Worm (Caenorhabditis elegans) whole organism, L4 larva: ENCODE measurements around the gene grl-27.

Experiments used
- F44E2.7 ChIP-seq: fragments of 200-800 bp; sonication (Bioruptor generic); IDR thresholded peaks from 2 replicates; pipeline ENCODE4 v2.1.2; 2022; ENCODE audit warnings: missing genetic modification characterization, missing compliant biosample characterization
- F49E8.2 ChIP-seq: sonication (generic microtip); optimal IDR thresholded peaks from 2 replicates; lab custom pipeline; 2016; ENCODE audit warnings: missing compliant biosample characterization, mild to moderate bottlenecking, missing genetic modification characterization, borderline replicate concordance
- T20F7.1 ChIP-seq: fragments of 200-800 bp; sonication (Bioruptor generic); optimal IDR thresholded peaks from 2 replicates; lab custom pipeline; 2018; ENCODE audit warnings: mild to moderate bottlenecking, missing genetic modification characterization, missing compliant biosample characterization
- Y105C5A.15 ChIP-seq: fragments of 200-800 bp; sonication (Bioruptor generic); IDR thresholded peaks from 2 replicates; pipeline ENCODE4 v1.3.6; 2022; ENCODE audit warnings: missing genetic modification characterization, missing compliant biosample characterization
- Y48G9A.11 ChIP-seq: fragments of 200-800 bp; sonication (Bioruptor generic); IDR thresholded peaks from 2 replicates; pipeline ENCODE4 v1.3.6; 2022; ENCODE audit warnings: missing genetic modification reagents, missing genetic modification characterization, missing compliant biosample characterization
- ZK337.2 ChIP-seq: fragments of 200-800 bp; sonication (Bioruptor generic); IDR thresholded peaks from 2 replicates; pipeline ENCODE4 v1.3.6; 2022; ENCODE audit warnings: missing genetic modification reagents, missing genetic modification characterization, missing compliant biosample characterization
- ZK546.5 ChIP-seq, 2 experiments: sonication (generic microtip); optimal IDR thresholded peaks; 2 replicates each; lab custom pipeline; 2017; ENCODE audit warnings: missing biosample characterization in 2 of 2, missing genetic modification characterization in 2 of 2
- aha-1 ChIP-seq: fragments of 150-350 bp; peaks from one replicate; lab custom pipeline; 2014; ENCODE audit warnings: missing biosample characterization, missing genetic modification characterization
- aly-2 ChIP-seq: sonication (generic microtip); optimal IDR thresholded peaks from 2 replicates; lab custom pipeline; 2018; ENCODE audit warnings: missing biosample characterization, missing genetic modification characterization
- attf-4 ChIP-seq: sonication (generic microtip); optimal IDR thresholded peaks from 3 replicates; lab custom pipeline; 2017; ENCODE audit warnings: missing biosample characterization, missing genetic modification characterization
- ceh-20 ChIP-seq: fragments of 200-800 bp; sonication (Bioruptor generic); IDR thresholded peaks from 2 replicates; pipeline ENCODE4 v1.3.6; 2022; ENCODE audit warnings: missing genetic modification reagents, missing genetic modification characterization, missing compliant biosample characterization
- ceh-28 ChIP-seq: fragments of 150-350 bp; optimal IDR thresholded peaks from 2 replicates; lab custom pipeline; 2014; ENCODE audit warnings: missing biosample characterization, missing genetic modification reagents, missing genetic modification characterization
- ceh-32 ChIP-seq: sonication (generic microtip); optimal IDR thresholded peaks from 2 replicates; lab custom pipeline; 2016; ENCODE audit warnings: mild to moderate bottlenecking, missing genetic modification characterization, missing compliant biosample characterization; ENCODE audit not compliant: poor library complexity
- cey-2 ChIP-seq: sonication (generic microtip); optimal IDR thresholded peaks from 3 replicates; lab custom pipeline; 2017; ENCODE audit warnings: missing genetic modification characterization, mild to moderate bottlenecking, missing compliant biosample characterization, antibody characterized with exemption, borderline replicate concordance; ENCODE audit not compliant: insufficient read depth
- ctbp-1 ChIP-seq: fragments of 200-800 bp; sonication (Bioruptor generic); IDR thresholded peaks from 2 replicates; pipeline ENCODE4 v1.3.6; 2022; ENCODE audit warnings: missing genetic modification reagents, missing genetic modification characterization, missing compliant biosample characterization
- daf-12 ChIP-seq: fragments of 150-350 bp; optimal IDR thresholded peaks from 2 replicates; lab custom pipeline; 2014; ENCODE audit warnings: missing biosample characterization, missing genetic modification reagents, missing genetic modification characterization
- daf-16 ChIP-seq, 3 experiments: sonication (generic microtip); optimal IDR thresholded peaks; 2 replicates each; lab custom pipeline; 2016 to 2017; ENCODE audit warnings: missing genetic modification characterization in 3 of 3, missing genetic modification reagents in 3 of 3, mild to moderate bottlenecking in 2 of 3, missing compliant biosample characterization in 2 of 3, missing biosample characterization in 1 of 3, moderate library complexity in 1 of 3
- dmd-6 ChIP-seq: fragments of 200-800 bp; sonication (Bioruptor generic); IDR thresholded peaks from 2 replicates; pipeline ENCODE4 v1.3.6; 2022; ENCODE audit warnings: missing genetic modification reagents, missing genetic modification characterization, missing compliant biosample characterization
- dmd-8 ChIP-seq: fragments of 200-800 bp; sonication (Bioruptor generic); IDR thresholded peaks from 2 replicates; pipeline ENCODE4 v1.3.6; 2022; ENCODE audit warnings: missing genetic modification characterization, missing compliant biosample characterization
- fkh-10 ChIP-seq: fragments of 150-350 bp; optimal IDR thresholded peaks from 2 replicates; lab custom pipeline; 2014; ENCODE audit warnings: missing biosample characterization, missing genetic modification reagents, missing genetic modification characterization
- gei-8 ChIP-seq: fragments of 200-800 bp; sonication (Bioruptor generic); optimal IDR thresholded peaks from 2 replicates; lab custom pipeline; 2018; ENCODE audit warnings: mild to moderate bottlenecking, missing genetic modification characterization, missing compliant biosample characterization
- hlh-11 ChIP-seq: fragments of 200-800 bp; sonication (Bioruptor generic); optimal IDR thresholded peaks from 2 replicates; lab custom pipeline; 2018; ENCODE audit warnings: mild to moderate bottlenecking, missing genetic modification characterization, missing compliant biosample characterization
- lim-7 ChIP-seq: fragments of 200-800 bp; sonication (Bioruptor generic); IDR thresholded peaks from 2 replicates; pipeline ENCODE4 v1.3.6; 2022; ENCODE audit warnings: missing genetic modification characterization, missing compliant biosample characterization
- lin-15B ChIP-seq: fragments of 150-350 bp; sonication (generic microtip); optimal IDR thresholded peaks from 3 replicates; lab custom pipeline; 2014; ENCODE audit warnings: missing biosample characterization, missing genetic modification characterization
- lin-29 ChIP-seq: fragments of 200-800 bp; sonication (Bioruptor generic); IDR thresholded peaks from 2 replicates; pipeline ENCODE4 v1.3.6; 2022; ENCODE audit warnings: missing genetic modification reagents, missing genetic modification characterization, missing compliant biosample characterization
- lir-3 ChIP-seq: sonication (generic microtip); optimal IDR thresholded peaks from 2 replicates; lab custom pipeline; 2016; ENCODE audit warnings: mild to moderate bottlenecking, missing genetic modification characterization, missing compliant biosample characterization
- lsy-2 ChIP-seq, 2 experiments: fragments of 150-350 bp in 1 of 2; sonication (generic microtip) in 1 of 2; optimal IDR thresholded peaks; 2 replicates each; lab custom pipeline; 2014 to 2017; ENCODE audit warnings: missing biosample characterization in 2 of 2, missing genetic modification characterization in 2 of 2
- mdl-1 ChIP-seq, 2 experiments: fragments of 150-350 bp in 1 of 2; sonication (generic microtip) in 1 of 2; optimal IDR thresholded peaks; 2 replicates each; lab custom pipeline; 2014 to 2017; ENCODE audit warnings: missing biosample characterization in 2 of 2, missing genetic modification characterization in 2 of 2
- mdt-29 ChIP-seq: fragments of 200-800 bp; sonication (Bioruptor generic); IDR thresholded peaks from 2 replicates; pipeline ENCODE4 v1.3.6; 2022; ENCODE audit warnings: missing genetic modification reagents, missing genetic modification characterization, missing compliant biosample characterization
- mep-1 ChIP-seq: fragments of 150-350 bp; sonication (generic microtip); optimal IDR thresholded peaks from 3 replicates; lab custom pipeline; 2014; ENCODE audit warnings: missing biosample characterization, missing genetic modification characterization
- mes-2 ChIP-seq: sonication (generic microtip); optimal IDR thresholded peaks from 2 replicates; lab custom pipeline; 2016; ENCODE audit warnings: missing genotype, mild to moderate bottlenecking, missing genetic modification characterization, missing compliant biosample characterization; ENCODE audit not compliant: poor library complexity, severe bottlenecking
- mxl-2 ChIP-seq: fragments of 200-800 bp; sonication (Bioruptor generic); conservative IDR thresholded peaks from 2 replicates; pipeline ENCODE4 v1.3.6; 2022; ENCODE audit warnings: missing genetic modification reagents, missing genetic modification characterization, missing compliant biosample characterization
- nhr-102 ChIP-seq: sonication (generic microtip); optimal IDR thresholded peaks from 2 replicates; lab custom pipeline; 2016; ENCODE audit warnings: mild to moderate bottlenecking, missing genetic modification characterization, moderate library complexity, missing compliant biosample characterization
- nhr-11 ChIP-seq: fragments of 150-350 bp; optimal IDR thresholded peaks from 2 replicates; lab custom pipeline; 2014; ENCODE audit warnings: missing biosample characterization, missing genetic modification characterization
- nhr-237 ChIP-seq: sonication (generic microtip); optimal IDR thresholded peaks from 2 replicates; lab custom pipeline; 2017; ENCODE audit warnings: missing biosample characterization, missing genetic modification characterization
- nhr-28 ChIP-seq: fragments of 150-350 bp; optimal IDR thresholded peaks from 2 replicates; lab custom pipeline; 2014; ENCODE audit warnings: missing biosample characterization, missing genetic modification characterization
- nhr-6 ChIP-seq: fragments of 150-350 bp; optimal IDR thresholded peaks from 2 replicates; lab custom pipeline; 2014; ENCODE audit warnings: missing biosample characterization, missing genetic modification characterization
- nhr-77 ChIP-seq: fragments of 150-350 bp; optimal IDR thresholded peaks from 2 replicates; lab custom pipeline; 2014; ENCODE audit warnings: missing biosample characterization, missing genetic modification characterization
- rbr-2 ChIP-seq: sonication (generic microtip); optimal IDR thresholded peaks from 2 replicates; lab custom pipeline; 2016; ENCODE audit warnings: missing genotype, missing genetic modification characterization, missing compliant biosample characterization
- sdz-12 ChIP-seq: fragments of 200-800 bp; sonication (Bioruptor generic); optimal IDR thresholded peaks from 2 replicates; lab custom pipeline; 2018; ENCODE audit warnings: mild to moderate bottlenecking, missing genetic modification characterization, missing compliant biosample characterization
- set-16 ChIP-seq: fragments of 200-800 bp; sonication (Bioruptor generic); IDR thresholded peaks from 2 replicates; pipeline ENCODE4 v1.3.6; 2022; ENCODE audit warnings: missing genetic modification reagents, missing genetic modification characterization, missing compliant biosample characterization
- snpc-1.2 ChIP-seq: fragments of 200-800 bp; sonication (Bioruptor generic); IDR thresholded peaks from 2 replicates; pipeline ENCODE4 v1.3.6; 2022; ENCODE audit warnings: missing genetic modification reagents, missing genetic modification characterization, missing compliant biosample characterization
- spr-1 ChIP-seq: sonication (generic microtip); optimal IDR thresholded peaks from 2 replicates; lab custom pipeline; 2016; ENCODE audit warnings: mild to moderate bottlenecking, missing genetic modification characterization, missing compliant biosample characterization
- unc-39 ChIP-seq: sonication (generic microtip); optimal IDR thresholded peaks from 2 replicates; lab custom pipeline; 2017; ENCODE audit warnings: missing biosample characterization, missing genetic modification characterization
- zag-1 ChIP-seq: fragments of 150-350 bp; optimal IDR thresholded peaks from 2 replicates; lab custom pipeline; 2014; ENCODE audit warnings: missing biosample characterization, missing genetic modification characterization
- zfp-3 ChIP-seq: fragments of 200-800 bp; sonication (Bioruptor generic); conservative IDR thresholded peaks from 2 replicates; pipeline ENCODE4 v1.3.6; 2022; ENCODE audit warnings: missing genetic modification reagents, missing genetic modification characterization, missing compliant biosample characterization

The grl-27 gene

ce11 chrV:3585011-3585410 lies 9.4 kb upstream of the grl-27 start (continued):
- TF ChIP-seq lin-15B (tag; lab: Kevin White, UChicago) (no peak), ctbp-1 (peak; percentile 13; the same call in 1 of the 2 replicates), spr-1 (no peak), rbr-2 (tag; lab: Kevin White, UChicago) (no peak), ceh-20 (no peak), mep-1 (no peak), mdl-1 (tag; optimal IDR thresholded peaks at IDR 0.05; lab: Kevin White, UChicago) (no peak), Y105C5A.15 (GFP tag; lab: Robert Waterston, UW) (no peak), nhr-11 (tag; lab: Kevin White, UChicago) (no peak)

- TF ChIP-seq nhr-237 (no peak), Y48G9A.11 (GFP tag; lab: Robert Waterston, UW) (no peak), attf-4 (tag; lab: Kevin White, UChicago) (no peak), lim-7 (GFP tag; lab: Robert Waterston, UW) (no peak), set-16 (GFP tag; lab: Robert Waterston, UW) (0 out of 2 replicates have a peak, but pooled peaks have one; percentile 19), ctbp-1 (no peak), nhr-28 (no peak), mdt-29 (GFP tag; lab: Robert Waterston, UW) (no peak), aha-1 (tag; lab: Kevin White, UChicago) (peak; percentile 94), dmd-6 (no peak), Y105C5A.15 (GFP tag; lab: Robert Waterston, UW) (no peak)
- TF ChIP-seq, all 104 proteins: peak for 2
Observed at ce11 chrV:3583622-3584021, 8.0 kb upstream of the grl-27 start.

ce11 chrV:3582671-3583070 lies 7.0 kb upstream of the grl-27 start:
- no peak for TF ChIP-seq mxl-2
- no peak for TF ChIP-seq lsy-2 (tag; optimal IDR thresholded peaks at IDR 0.05; lab: Kevin White, UChicago)
- TF ChIP-seq set-16 (GFP tag; lab: Robert Waterston, UW), result peak; percentile 77

ce11 chrV:3582086-3582485 lies 6.4 kb upstream of the grl-27 start:
- no peak for TF ChIP-seq gei-8
- no peak for TF ChIP-seq unc-39 (tag; lab: Kevin White, UChicago)
- TF ChIP-seq dmd-8 (GFP tag; lab: Robert Waterston, UW), result 0 out of 2 replicates have a peak, but pooled peaks have one; percentile 37
- 0 out of 2 replicates have a peak, but pooled peaks have one; percentile 16 for TF ChIP-seq ZK337.2 (GFP tag; lab: Robert Waterston, UW)
- no peak for TF ChIP-seq hlh-11 (tag; lab: Kevin White, UChicago)
- no peak for TF ChIP-seq ZK546.5 (tag; optimal IDR thresholded peaks at IDR 0.05; lab: Kevin White, UChicago)
- no peak for TF ChIP-seq sdz-12
- no peak for TF ChIP-seq aly-2 (tag; lab: Kevin White, UChicago)
- TF ChIP-seq daf-16 (GFP tag; optimal IDR thresholded peaks at IDR 0.05; lab: Kevin White, UChicago), result no peak
- no peak for TF ChIP-seq daf-16 (tag; optimal IDR thresholded peaks at IDR 0.05; lab: Kevin White, UChicago)
- no peak for TF ChIP-seq nhr-77
- TF ChIP-seq F49E8.2 (tag; lab: Kevin White, UChicago), result peak; percentile 62
- no peak for TF ChIP-seq mxl-2
- peak; percentile 72 for TF ChIP-seq snpc-1.2 (GFP tag; lab: Robert Waterston, UW)
- no peak for TF ChIP-seq ceh-28 (tag; lab: Kevin White, UChicago)
- TF ChIP-seq nhr-28, result no peak
- TF ChIP-seq daf-12, result no peak
- TF ChIP-seq fkh-10 (GFP tag; lab: Kevin White, UChicago), result no peak
- no peak for TF ChIP-seq lir-3
- 0 out of 2 replicates have a peak, but pooled peaks have one; percentile 7 for TF ChIP-seq F44E2.7
- no peak for TF ChIP-seq nhr-6 (tag; lab: Kevin White, UChicago)
- TF ChIP-seq T20F7.1 (GFP tag; lab: Kevin White, UChicago), result no peak
- no peak; the same call in 1 of the 2 replicates for TF ChIP-seq zfp-3 (GFP tag; lab: Robert Waterston, UW)
- TF ChIP-seq spr-1, result no peak
- TF ChIP-seq nhr-102, result peak; percentile 1
- TF ChIP-seq cey-2 (tag; lab: Kevin White, UChicago), result no peak
- peak; percentile 21 for TF ChIP-seq mes-2 (tag; lab: Kevin White, UChicago)
- peak; percentile 8; the same call in 1 of the 2 replicates for TF ChIP-seq dmd-6
- no peak for TF ChIP-seq lin-29 (GFP tag; lab: Robert Waterston, UW)
- no peak for TF ChIP-seq ceh-32 (tag; lab: Kevin White, UChicago)
- no peak for TF ChIP-seq zag-1
